Fruit fly (Drosophila melanogaster) whole organism, pupa: ENCODE data around the gene Rnb.

Source experiments
- CG10348 ChIP-seq: fragments of 200-800 bp; sonication (Bioruptor generic); IDR thresholded peaks from 2 replicates; pipeline ENCODE4 v1.3.6; 2022; ENCODE audit warnings: missing biosample characterization, missing genetic modification characterization
- CG12605 ChIP-seq: fragments of 200-800 bp; sonication (Bioruptor generic); IDR thresholded peaks from 2 replicates; pipeline ENCODE4 v1.3.6; 2022; ENCODE audit warnings: missing biosample characterization, missing genetic modification characterization
- CG13204 ChIP-seq: fragments of 200-800 bp; sonication (Bioruptor generic); optimal IDR thresholded peaks from 2 replicates; lab custom pipeline; 2018; ENCODE audit warnings: missing biosample characterization, mild to moderate bottlenecking, missing genetic modification characterization, moderate library complexity
- CG14655 ChIP-seq: fragments of 200-800 bp; sonication (Bioruptor generic); optimal IDR thresholded peaks from 3 replicates; lab custom pipeline; 2017; ENCODE audit warnings: mild to moderate bottlenecking, missing biosample characterization, missing genetic modification reagents, missing genetic modification characterization
- CG15710 ChIP-seq: fragments of 200-800 bp; sonication (Bioruptor generic); optimal IDR thresholded peaks from 2 replicates; lab custom pipeline; 2018; ENCODE audit warnings: missing biosample characterization, mild to moderate bottlenecking, missing genetic modification characterization, moderate library complexity
- CG17806 ChIP-seq: fragments of 200-800 bp; sonication (Bioruptor generic); optimal IDR thresholded peaks from 2 replicates; lab custom pipeline; 2018; ENCODE audit warnings: missing biosample characterization, mild to moderate bottlenecking, missing genetic modification characterization, moderate library complexity
- CG32121 ChIP-seq: fragments of 200-800 bp; sonication (Bioruptor generic); IDR thresholded peaks from 2 replicates; pipeline ENCODE4 v1.3.6; 2022; ENCODE audit warnings: missing biosample characterization, missing genetic modification characterization
- CG34367 ChIP-seq: fragments of 200-800 bp; sonication (Bioruptor generic); optimal IDR thresholded peaks from 2 replicates; lab custom pipeline; 2018; ENCODE audit warnings: missing biosample characterization, mild to moderate bottlenecking, missing genetic modification characterization
- CG4496 ChIP-seq: fragments of 200-800 bp; sonication (Bioruptor generic); IDR thresholded peaks from 3 replicates; pipeline ENCODE4 v1.3.6; 2022; ENCODE audit warnings: missing biosample characterization, missing genetic modification characterization
- CG8159 ChIP-seq: fragments of 200-800 bp; sonication (Bioruptor generic); optimal IDR thresholded peaks from 3 replicates; lab custom pipeline; 2018; ENCODE audit warnings: missing biosample characterization, mild to moderate bottlenecking, missing genetic modification characterization, moderate library complexity
- CG8301 ChIP-seq: fragments of 200-800 bp; sonication (Bioruptor generic); optimal IDR thresholded peaks from 2 replicates; lab custom pipeline; 2018; ENCODE audit warnings: missing biosample characterization, mild to moderate bottlenecking, missing genetic modification characterization
- CG9948 ChIP-seq: fragments of 200-800 bp; sonication (Bioruptor generic); optimal IDR thresholded peaks from 2 replicates; lab custom pipeline; 2018; ENCODE audit warnings: missing biosample characterization, mild to moderate bottlenecking, missing genetic modification characterization, moderate library complexity
- D1 ChIP-seq: fragments of 200-800 bp; sonication (Bioruptor generic); optimal IDR thresholded peaks from 2 replicates; lab custom pipeline; 2018; ENCODE audit warnings: missing biosample characterization, mild to moderate bottlenecking, missing genetic modification characterization, moderate library complexity
- EcR ChIP-seq: fragments of 200-800 bp; sonication (Bioruptor generic); optimal IDR thresholded peaks from 3 replicates; lab custom pipeline; 2019; ENCODE audit warnings: missing biosample characterization, missing genetic modification characterization, mild to moderate bottlenecking, moderate library complexity, missing genetic modification reagents
- Ets98B ChIP-seq: fragments of 200-800 bp; sonication (Bioruptor generic); IDR thresholded peaks from 2 replicates; pipeline ENCODE4 v1.3.6; 2022; ENCODE audit warnings: missing biosample characterization, missing genetic modification characterization
- Pif1A ChIP-seq: fragments of 200-800 bp; sonication (Bioruptor generic); optimal IDR thresholded peaks from 3 replicates; lab custom pipeline; 2016; ENCODE audit warnings: missing biosample characterization, missing genetic modification characterization
- Pif1B ChIP-seq: fragments of 200-800 bp; sonication (Bioruptor generic); optimal IDR thresholded peaks from 3 replicates; lab custom pipeline; 2016; ENCODE audit warnings: missing biosample characterization, missing genetic modification characterization
- Snoo ChIP-seq: fragments of 200-800 bp; sonication (Bioruptor generic); optimal IDR thresholded peaks from 3 replicates; lab custom pipeline; 2017; ENCODE audit warnings: missing biosample characterization, mild to moderate bottlenecking, missing genetic modification characterization, inconsistent platforms
- fd96Ca ChIP-seq: fragments of 200-800 bp; sonication (Bioruptor generic); IDR thresholded peaks from 3 replicates; pipeline ENCODE4 v1.3.6; 2022; ENCODE audit warnings: missing biosample characterization, missing genetic modification characterization
- gl ChIP-seq: fragments of 200-800 bp; sonication (Bioruptor generic); optimal IDR thresholded peaks from 2 replicates; lab custom pipeline; 2018; ENCODE audit warnings: missing biosample characterization, mild to moderate bottlenecking, missing genetic modification characterization
- rn ChIP-seq: fragments of 200-800 bp; sonication (Bioruptor generic); IDR thresholded peaks from 2 replicates; pipeline ENCODE4 v1.3.6; 2022; ENCODE audit warnings: missing biosample characterization, missing genetic modification characterization

Gene Rnb

DNA sequence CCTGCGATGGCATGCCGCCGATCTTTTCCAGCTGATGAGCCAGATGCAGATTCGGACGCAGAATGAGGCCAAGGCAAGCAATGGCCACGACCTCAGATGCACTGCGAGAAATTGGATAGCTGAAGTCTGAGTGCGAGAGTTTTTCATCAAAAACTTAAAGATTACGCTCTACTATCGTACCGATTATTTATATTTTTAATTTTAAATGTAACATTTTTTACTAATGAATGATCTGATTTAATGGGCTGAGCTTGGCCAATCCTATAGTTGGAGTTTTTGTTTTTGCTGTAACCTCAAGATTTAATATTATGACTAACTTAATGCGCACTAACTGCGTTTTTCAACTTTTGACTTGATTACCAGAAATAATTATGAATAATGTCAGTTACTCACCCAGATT is 36.9 kb downstream of the Rnb start:
- peak; percentile 12 for TF ChIP-seq CG34367 (tag; lab: Kevin White, UChicago)
- TF ChIP-seq Pif1A (GFP tag; lab: Kevin White, UChicago): peak; percentile 31
- TF ChIP-seq CG8301 (tag; lab: Kevin White, UChicago): peak; percentile 14
- TF ChIP-seq CG12605 (GFP tag; lab: Robert Waterston, UW): no peak
- TF ChIP-seq CG8159 (tag; lab: Kevin White, UChicago): peak; percentile 59
- TF ChIP-seq EcR: no peak
- no peak for TF ChIP-seq CG13204 (GFP tag; lab: Kevin White, UChicago)
- TF ChIP-seq fd96Ca (GFP tag; lab: Robert Waterston, UW): 0 out of 3 replicates have a peak, but pooled peaks have one; percentile 31
- no peak for TF ChIP-seq CG10348 (GFP tag; lab: Robert Waterston, UW)
- peak; percentile 12 for TF ChIP-seq CG17806
- peak; percentile 71 for TF ChIP-seq Snoo (tag; lab: Kevin White, UChicago)
- TF ChIP-seq CG14655 (GFP tag; lab: Kevin White, UChicago): peak; percentile 34
- TF ChIP-seq CG15710: peak; percentile 50
- TF ChIP-seq Pif1B: peak; percentile 2
- TF ChIP-seq D1 (tag; lab: Kevin White, UChicago): no peak
- peak; percentile 29; the same call in 1 of the 3 replicates for TF ChIP-seq CG4496 (GFP tag; lab: Robert Waterston, UW)
- TF ChIP-seq CG9948 (tag; lab: Kevin White, UChicago): peak; percentile 3
- no peak for TF ChIP-seq CG32121 (GFP tag; lab: Robert Waterston, UW)
- TF ChIP-seq, all 21 proteins: peak for 12

- no peak for TF ChIP-seq fd96Ca (GFP tag; lab: Robert Waterston, UW)
- TF ChIP-seq CG15710: peak; percentile 22
- TF ChIP-seq CG8159 (tag; lab: Kevin White, UChicago): peak; percentile 35
Measured at dm6 chr3R:29761569-29761968, 37.6 kb downstream of the Rnb start.

dm6 chr3R:29760042-29760441 is 39.1 kb downstream of the Rnb start:
- TF ChIP-seq CG34367 (tag; lab: Kevin White, UChicago) (peak; percentile 3), Pif1A (GFP tag; lab: Kevin White, UChicago) (no peak), CG8159 (tag; lab: Kevin White, UChicago) (peak; percentile 24), CG15710 (peak; percentile 20), CG10348 (GFP tag; lab: Robert Waterston, UW) (no peak)

dm6 chr3R:29758734-29759131 is 40.4 kb downstream of the Rnb start:
- TF ChIP-seq CG4496 (GFP tag; lab: Robert Waterston, UW) (no peak), CG10348 (GFP tag; lab: Robert Waterston, UW) (no peak), CG34367 (tag; lab: Kevin White, UChicago) (no peak), Pif1A (GFP tag; lab: Kevin White, UChicago) (no peak), CG9948 (tag; lab: Kevin White, UChicago) (no peak), Ets98B (no peak), fd96Ca (GFP tag; lab: Robert Waterston, UW) (no peak), CG14655 (GFP tag; lab: Kevin White, UChicago) (no peak), D1 (tag; lab: Kevin White, UChicago) (no peak), CG15710 (no peak), CG12605 (GFP tag; lab: Robert Waterston, UW) (no peak)

dm6 chr3R:29758129-29758733 is 40.9 kb downstream of the Rnb start:
- TF ChIP-seq CG9948 (tag; lab: Kevin White, UChicago) (peak; percentile 50), CG34367 (tag; lab: Kevin White, UChicago) (peak; percentile 18), rn (GFP tag; lab: Robert Waterston, UW) (peak; percentile 58), CG15710 (peak; percentile 24), Pif1A (GFP tag; lab: Kevin White, UChicago) (peak; percentile 60), EcR (no peak), D1 (tag; lab: Kevin White, UChicago) (no peak), CG8301 (tag; lab: Kevin White, UChicago) (peak; percentile 61), gl (tag; lab: Kevin White, UChicago) (no peak), CG8159 (tag; lab: Kevin White, UChicago) (peak; percentile 57), fd96Ca (GFP tag; lab: Robert Waterston, UW) (peak; percentile 61; the same call in 2 of the 3 replicates), CG17806 (peak; percentile 46), CG12605 (GFP tag; lab: Robert Waterston, UW) (peak; percentile 66), CG4496 (GFP tag; lab: Robert Waterston, UW) (peak; percentile 84), Snoo (tag; lab: Kevin White, UChicago) (peak; percentile 35), CG14655 (GFP tag; lab: Kevin White, UChicago) (peak; percentile 38), CG13204 (GFP tag; lab: Kevin White, UChicago) (no peak), CG10348 (GFP tag; lab: Robert Waterston, UW) (0 out of 2 replicates have a peak, but pooled peaks have one; percentile 41), Pif1B (peak; percentile 19), Ets98B (peak; percentile 80), CG32121 (GFP tag; lab: Robert Waterston, UW) (peak; percentile 83)

dm6 chr3R:29757681-29758080 is 41.5 kb downstream of the Rnb start:
- TF ChIP-seq rn (GFP tag; lab: Robert Waterston, UW) (no peak), Snoo (tag; lab: Kevin White, UChicago) (peak; percentile 5), D1 (tag; lab: Kevin White, UChicago) (peak; percentile 10), CG14655 (GFP tag; lab: Kevin White, UChicago) (peak; percentile 63), CG4496 (GFP tag; lab: Robert Waterston, UW) (peak; percentile 71), CG9948 (tag; lab: Kevin White, UChicago) (peak; percentile 34), EcR (no peak), CG34367 (tag; lab: Kevin White, UChicago) (no peak), CG15710 (peak; percentile 38), CG8159 (tag; lab: Kevin White, UChicago) (peak; percentile 53), gl (tag; lab: Kevin White, UChicago) (no peak), CG13204 (GFP tag; lab: Kevin White, UChicago) (no peak), fd96Ca (GFP tag; lab: Robert Waterston, UW) (peak; percentile 72), CG32121 (GFP tag; lab: Robert Waterston, UW) (peak; percentile 37), Ets98B (peak; percentile 38), Pif1B (peak; percentile 47), Pif1A (GFP tag; lab: Kevin White, UChicago) (no peak), CG10348 (GFP tag; lab: Robert Waterston, UW) (no peak), CG8301 (tag; lab: Kevin White, UChicago) (peak; percentile 55), CG17806 (peak; percentile 42), CG12605 (GFP tag; lab: Robert Waterston, UW) (no peak)
